Fruit fly (Drosophila melanogaster) whole organism, adult: ENCODE measurements around the gene CG33934.

ENCODE experiments used
- CG12768 ChIP-seq: fragments of 200-800 bp; sonication (Bioruptor generic); optimal IDR thresholded peaks from 2 replicates; lab custom pipeline; 2017; ENCODE audit warnings: missing biosample characterization, missing genetic modification characterization, mild to moderate bottlenecking, moderate library complexity, missing genetic modification reagents
- CG14711 ChIP-seq: fragments of 200-800 bp; sonication (Bioruptor generic); optimal IDR thresholded peaks from 2 replicates; lab custom pipeline; 2018; ENCODE audit warnings: missing biosample characterization, mild to moderate bottlenecking, missing genetic modification characterization, moderate library complexity
- Hr96 ChIP-seq: fragments of 200-800 bp; sonication (Bioruptor generic); optimal IDR thresholded peaks from 2 replicates; lab custom pipeline; 2016; ENCODE audit warnings: missing biosample characterization, missing genetic modification characterization
- Mnt ChIP-seq: fragments of 200-800 bp; sonication (Bioruptor generic); optimal IDR thresholded peaks from 2 replicates; lab custom pipeline; 2016; ENCODE audit warnings: missing biosample characterization, mild to moderate bottlenecking, missing genetic modification characterization
- kay ChIP-seq: fragments of 200-800 bp; sonication (Bioruptor generic); peaks from one replicate; lab custom pipeline; 2016; ENCODE audit warnings: missing biosample characterization, missing genetic modification characterization, borderline replicate concordance
- pad ChIP-seq: fragments of 200-800 bp; sonication (Bioruptor generic); optimal IDR thresholded peaks from 3 replicates; lab custom pipeline; 2017; ENCODE audit warnings: missing biosample characterization, missing genetic modification characterization, mild to moderate bottlenecking, moderate library complexity, missing genetic modification reagents

DNA sequence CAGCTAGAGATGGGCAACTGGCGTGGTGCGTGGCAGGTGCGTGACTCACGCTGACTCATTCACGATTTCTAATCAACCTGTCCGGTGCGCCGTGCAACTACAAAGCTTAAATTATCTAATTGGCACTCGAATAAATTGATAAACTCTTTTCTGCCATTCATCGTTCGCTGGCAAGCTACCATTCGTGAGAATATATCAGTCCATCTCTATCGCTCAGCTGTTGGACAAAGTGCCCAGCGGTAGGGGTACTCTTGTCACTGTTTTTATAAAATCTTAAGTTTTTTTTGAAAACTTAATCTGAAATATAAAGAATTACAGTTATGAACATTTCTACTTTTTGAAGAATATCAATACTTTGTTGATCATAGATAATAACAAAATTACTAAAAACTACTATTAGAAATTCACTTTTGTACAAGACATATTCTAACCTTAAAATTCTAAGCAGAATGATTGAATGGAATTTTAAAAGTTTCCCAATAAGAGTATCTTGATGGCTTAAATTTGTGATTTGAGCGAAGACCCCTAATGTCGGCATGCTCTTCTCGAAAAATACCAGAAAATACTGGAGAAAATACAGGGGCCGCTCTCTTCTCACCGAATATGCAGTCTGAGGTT is 21.3 kb upstream of the CG33934 start, which contains the start of the genes PIG-L and psidin:
- TF ChIP-seq CG14711 (peak; percentile 59), Mnt (GFP tag; lab: Kevin White, UChicago) (peak; percentile 26), CG12768 (GFP tag; lab: Kevin White, UChicago) (peak; percentile 58), pad (GFP tag; lab: Kevin White, UChicago) (peak; percentile 61), Hr96 (GFP tag; lab: Kevin White, UChicago) (peak; percentile 86), kay (GFP tag; lab: Kevin White, UChicago) (no peak)
